Fruit fly (Drosophila melanogaster) whole organism, larva: ENCODE data around the gene CG9396.

Experiments used
- noc ChIP-seq: fragments of 200-800 bp; sonication (Bioruptor generic); optimal IDR thresholded peaks from 3 replicates; lab custom pipeline; 2019; ENCODE audit warnings: missing biosample characterization, mild to moderate bottlenecking, missing genetic modification characterization, moderate library complexity

Gene CG9396

dm6 chr3R:9534125-9534496, 37.3 kb downstream of the CG9396 start:
- peak; percentile 79 for TF ChIP-seq noc

- peak; percentile 98 for TF ChIP-seq noc
These were observed 38.0 kb downstream of the CG9396 start for dm6 chr3R:9533181-9534124.

- TF ChIP-seq noc: no peak
These were observed 38.8 kb downstream of the CG9396 start, which contains the start of gene by for dm6 chr3R:9532437-9533180. TSS of gene by (minus strand) at chr3R:9533011.

- TF ChIP-seq noc: no peak
These were observed 41.5 kb downstream of the CG9396 start for dm6 chr3R:9529913-9530312.

- no peak for TF ChIP-seq noc
These were observed 42.0 kb downstream of the CG9396 start for dm6 chr3R:9529387-9529897.

dm6 chr3R:9527907-9528842, 43.2 kb downstream of the CG9396 start:
- peak; percentile 96 for TF ChIP-seq noc
